Worm (Caenorhabditis elegans): ENCODE data around the gene R05G6.1.
A peak's percentile ranks its signal among the peaks of the same experiment; 100 is the strongest.
"Not testable (repeated sequence)": the region's sequence is repeated elsewhere in the genome, so short reads cannot be mapped to it uniquely, and the experiment has no call there.

ce11 chrIV:7485565-7486200 lies 46.8 kb upstream of the R05G6.1 start:
- peak; percentile 32; the same call in 1 of the 2 replicates for TF ChIP-seq ref-1 (GFP tag; conservative IDR thresholded peaks at IDR 0.05)
- TF ChIP-seq klf-2 (GFP tag; conservative IDR thresholded peaks at IDR 0.05); cog-1 (tag; optimal IDR thresholded peaks at IDR 0.05); ztf-29 (GFP tag; IDR thresholded peaks at IDR 0.05); med-1 (GFP tag; optimal IDR thresholded peaks at IDR 0.05; ENCODE audit: insufficient read depth); flt-1 (GFP tag; IDR thresholded peaks at IDR 0.05); T22C8.4 (GFP tag; IDR thresholded peaks at IDR 0.05): not testable (repeated sequence)
- TF ChIP-seq ztf-23 (GFP tag; IDR thresholded peaks at IDR 0.05), result 0 out of 2 replicates have a peak, but pooled peaks have one; percentile 9
- 0 out of 2 replicates have a peak, but pooled peaks have one; percentile 8 for TF ChIP-seq tab-1 (GFP tag; IDR thresholded peaks at IDR 0.05)
